Fruit fly (Drosophila melanogaster): Measurements from ENCODE around the gene Oct-TyrR.

DNA sequence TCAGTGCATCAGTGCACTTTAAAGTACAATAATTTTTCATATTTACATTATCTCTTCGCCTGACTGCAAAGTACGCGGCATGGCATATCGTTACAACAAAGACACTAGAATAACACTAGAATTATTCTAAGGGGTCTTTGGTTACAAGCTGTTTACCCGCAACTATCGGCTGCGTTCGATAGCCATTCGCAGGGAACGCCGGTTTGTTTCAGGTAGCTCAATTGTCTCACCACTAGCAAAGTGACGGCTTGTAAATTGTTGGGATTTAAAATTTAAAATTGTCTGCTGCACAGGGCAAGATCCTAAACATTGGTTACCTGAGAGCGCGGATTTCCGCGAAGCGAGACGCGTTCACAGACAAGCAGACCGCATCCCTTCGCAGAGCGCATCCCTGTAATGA is 30.9 kb downstream of the Oct-TyrR start, which contains the start of gene CG14561:
- TF ChIP-seq CTCF (optimal IDR thresholded peaks at IDR 0.05) = peak; percentile 16 to 41
- no peak for TF ChIP-seq CG8478 (optimal IDR thresholded peaks at IDR 0.05)

Measured in S2 (cell line).